Worm (Caenorhabditis elegans) whole organism, L2 larva: Measurements from ENCODE around the gene C02G6.3.

Experiments
- blmp-1 ChIP-seq: sonication (generic microtip); optimal IDR thresholded peaks from 2 replicates; lab custom pipeline; 2017; ENCODE audit warnings: missing genetic modification characterization, mild to moderate bottlenecking, missing compliant biosample characterization, antibody characterized with exemption, moderate library complexity; ENCODE audit not compliant: insufficient read depth
- egl-27 ChIP-seq: sonication (generic microtip); optimal IDR thresholded peaks from 3 replicates; lab custom pipeline; 2017; ENCODE audit warnings: missing biosample characterization, missing genetic modification reagents, missing genetic modification characterization
- lsy-2 ChIP-seq, 2 experiments: fragments of 150-350 bp in 1 of 2; sonication (generic microtip) in 1 of 2; optimal IDR thresholded peaks; 2 replicates each; lab custom pipeline; 2014 to 2017; ENCODE audit warnings: missing biosample characterization in 2 of 2, missing genetic modification characterization in 2 of 2
- mab-5 ChIP-seq: fragments of 150-350 bp; optimal IDR thresholded peaks from 2 replicates; lab custom pipeline; 2014; ENCODE audit warnings: missing biosample characterization, missing genetic modification characterization
- nhr-23 ChIP-seq: fragments of 150-350 bp; optimal IDR thresholded peaks from 2 replicates; lab custom pipeline; 2014; ENCODE audit warnings: missing biosample characterization, missing genetic modification reagents, missing genetic modification characterization
- unc-62 ChIP-seq: fragments of 150-350 bp; optimal IDR thresholded peaks from 2 replicates; lab custom pipeline; 2014; ENCODE audit warnings: missing biosample characterization, missing genetic modification reagents, missing genetic modification characterization

DNA sequence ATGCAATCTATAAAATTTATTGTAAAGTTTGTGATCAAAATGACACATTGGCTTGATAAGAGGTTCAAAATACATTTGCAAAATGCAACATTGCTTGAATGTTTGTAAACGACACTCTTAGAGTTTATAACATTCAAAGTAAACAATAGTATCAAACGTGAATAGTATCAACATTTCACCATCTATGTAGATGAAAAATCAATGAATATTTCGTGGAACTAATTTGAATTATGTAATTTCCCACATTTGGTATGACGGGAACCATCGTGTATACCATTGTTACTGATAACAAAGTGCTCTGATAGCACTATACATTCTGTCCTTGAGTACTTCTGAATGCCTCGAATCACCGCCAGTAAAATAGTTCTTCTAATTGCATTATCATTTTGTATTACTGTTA is 50.4 kb downstream of the C02G6.3 start, which contains the start of gene galt-1:
- TF ChIP-seq egl-27 (tag; lab: Kevin White, UChicago), result no peak
- no peak for TF ChIP-seq blmp-1 (tag; lab: Kevin White, UChicago)
- TF ChIP-seq mab-5 (tag; lab: Kevin White, UChicago), result no peak
- TF ChIP-seq nhr-23 (tag; lab: Kevin White, UChicago), result no peak
- TF ChIP-seq lsy-2 (tag; optimal IDR thresholded peaks at IDR 0.05; lab: Kevin White, UChicago), result no peak
- TF ChIP-seq unc-62 (GFP tag; lab: Kevin White, UChicago), result no peak
